Worm (Caenorhabditis elegans): ENCODE measurements around the gene nhr-58.

Gene nhr-58

DNA sequence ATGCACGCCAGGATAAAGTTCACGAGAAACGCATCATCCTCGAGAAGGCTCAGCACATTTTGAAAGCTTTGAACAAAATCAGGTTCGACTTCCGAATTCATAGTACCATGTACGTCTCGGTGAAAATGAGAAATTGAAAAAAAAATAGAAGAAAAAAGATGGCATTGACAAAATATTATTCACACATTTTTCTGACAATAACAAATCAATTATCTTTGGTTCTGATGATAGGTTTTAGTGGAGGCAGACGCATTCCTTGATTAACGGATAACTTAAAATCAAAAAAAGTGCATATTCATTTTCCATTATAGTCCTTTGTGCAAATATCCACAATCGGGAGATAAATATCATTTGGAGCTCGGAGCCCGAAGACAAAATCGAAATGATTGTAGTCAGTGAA, 10.5 kb upstream of the nhr-58 start, which contains the start of gene srw-107 (continued):
- TF ChIP-seq B0336.3 (GFP tag; IDR thresholded peaks at IDR 0.05) (no peak), zfh-2 (GFP tag; conservative IDR thresholded peaks at IDR 0.05) (no peak)

DNA sequence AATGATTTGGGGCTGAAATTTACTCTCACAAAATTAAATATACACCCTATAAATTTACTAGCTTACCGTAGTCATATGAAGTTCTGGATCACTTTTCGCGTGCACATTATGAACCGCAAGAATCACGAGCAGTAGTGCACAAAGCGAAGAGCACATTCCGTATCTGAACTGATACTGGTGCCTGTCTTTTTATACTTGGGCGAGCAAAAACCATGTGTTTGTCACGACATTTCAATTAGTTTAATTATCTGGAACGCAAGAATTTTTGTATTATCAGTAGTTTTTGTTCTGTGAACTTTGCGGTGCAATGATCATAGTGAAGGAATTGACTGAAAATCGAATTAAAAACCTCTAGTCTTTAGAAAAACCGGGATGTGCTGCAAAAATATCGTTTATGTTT, 8.0 kb upstream of the nhr-58 start, which contains the start of gene lipl-3:
TSS of gene lipl-3 (minus strand) at position 161 of the 400 bp plus-strand sequence.
- no peak for TF ChIP-seq F55B11.4 (tag; optimal IDR thresholded peaks at IDR 0.05; ENCODE audit: borderline replicate concordance, insufficient read depth)
- TF ChIP-seq rpc-1 (optimal IDR thresholded peaks at IDR 0.05): no peak
- TF ChIP-seq rpc-1 (tag; optimal IDR thresholded peaks at IDR 0.05): no peak
- TF ChIP-seq mel-28 (tag; optimal IDR thresholded peaks at IDR 0.05; ENCODE audit: borderline replicate concordance): no peak
- TF ChIP-seq nhr-80 (tag; optimal IDR thresholded peaks at IDR 0.05): peak; percentile 30

DNA sequence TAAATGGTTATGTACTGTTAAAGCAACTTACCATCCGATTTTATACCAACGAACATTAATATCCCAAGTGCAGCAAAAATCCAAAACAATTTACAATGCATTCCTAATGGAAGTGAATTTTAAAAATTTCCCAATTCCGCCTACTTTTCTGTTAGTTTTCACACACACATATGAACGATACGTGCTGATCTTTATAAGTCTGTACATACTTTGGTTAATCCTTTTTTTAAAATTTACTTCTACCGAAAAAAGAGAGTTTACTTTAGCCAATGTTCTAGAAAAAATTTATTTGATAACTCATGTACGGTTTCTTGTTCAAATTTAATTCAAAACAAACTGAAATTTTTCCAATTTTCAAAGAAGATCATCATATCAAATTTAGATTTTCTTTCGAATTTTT, 7.0 kb upstream of the nhr-58 start, which contains the start of gene R11G11.16:
TSS of gene R11G11.16 (minus strand) at position 101 of the 400 bp plus-strand sequence.
- TF ChIP-seq hlh-26 (GFP tag; conservative IDR thresholded peaks at IDR 0.05): no peak

DNA sequence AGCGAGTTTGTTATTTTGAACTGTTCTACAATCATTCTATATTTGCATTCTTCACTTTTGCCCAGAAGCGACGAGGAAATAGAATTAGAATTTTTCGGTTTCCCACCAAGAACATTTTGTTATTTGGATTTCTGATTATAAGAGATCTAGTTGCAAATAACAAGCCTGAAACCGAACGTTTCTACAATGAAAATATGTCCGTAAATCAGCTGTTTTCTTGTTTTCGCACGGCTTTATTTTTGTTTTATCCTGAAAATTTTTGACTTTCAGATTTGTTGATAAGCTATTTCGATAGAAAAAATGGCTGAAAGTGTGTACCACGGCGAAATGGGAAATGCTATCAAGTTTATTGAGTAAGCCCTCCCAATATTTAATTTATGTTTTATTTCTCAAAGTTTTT, 4.5 kb upstream of the nhr-58 start, which contains the start of gene srw-108:
TSS of gene srw-108 (plus strand) at position 301 of the 400 bp plus-strand sequence.
- TF ChIP-seq Y67H2A.10 (GFP tag; conservative IDR thresholded peaks at IDR 0.05): no peak

DNA sequence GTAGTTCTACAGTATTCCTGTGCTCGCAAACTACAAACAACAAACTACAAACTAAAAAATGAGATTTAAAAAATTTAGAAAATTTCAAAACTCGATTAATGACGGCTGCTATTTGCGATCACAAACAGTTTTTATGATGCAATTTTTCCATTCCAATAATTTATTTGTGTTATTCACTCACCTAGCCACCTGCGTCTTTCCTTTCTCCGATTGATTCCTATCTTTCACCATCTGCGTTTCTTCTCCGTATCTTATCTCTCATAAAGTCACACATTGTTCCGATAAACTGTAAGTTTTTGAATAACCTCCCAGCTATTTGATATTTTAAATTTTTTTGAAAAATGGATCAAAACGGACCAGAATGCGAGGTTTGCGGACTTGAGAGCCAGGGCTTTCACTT, 2.1 kb downstream of the nhr-58 start, which contains the start of gene nhr-132:
TSS of gene nhr-132 (plus strand) at position 271 of the 400 bp plus-strand sequence.
- peak; percentile 30 for TF ChIP-seq attf-5 (GFP tag; optimal IDR thresholded peaks at IDR 0.05)
- no peak for TF ChIP-seq nfya-2 (GFP tag; IDR thresholded peaks at IDR 0.05)
- no peak for TF ChIP-seq ZK185.1 (tag; optimal IDR thresholded peaks at IDR 0.05; ENCODE audit: poor library complexity, severe bottlenecking)
- TF ChIP-seq gei-17 (GFP tag; optimal IDR thresholded peaks at IDR 0.05): no peak
- peak; percentile 66; the same call in 1 of the 2 replicates for TF ChIP-seq hmg-1.2 (GFP tag; IDR thresholded peaks at IDR 0.05)
- no peak for TF ChIP-seq zim-3 (tag; optimal IDR thresholded peaks at IDR 0.05)
- no peak for TF ChIP-seq hlh-12 (tag; optimal IDR thresholded peaks at IDR 0.05)
- TF ChIP-seq ztf-6 (GFP tag; IDR thresholded peaks at IDR 0.05): no peak
- no peak for TF ChIP-seq Y53G8AR.9 (GFP tag; conservative IDR thresholded peaks at IDR 0.05)
- peak; percentile 47 for TF ChIP-seq nhr-80 (tag; optimal IDR thresholded peaks at IDR 0.05)
- TF ChIP-seq mel-28 (tag; optimal IDR thresholded peaks at IDR 0.05; ENCODE audit: borderline replicate concordance): no peak
- TF ChIP-seq bed-1 (GFP tag; IDR thresholded peaks at IDR 0.05): no peak
- no peak for TF ChIP-seq D2030.7 (GFP tag; IDR thresholded peaks at IDR 0.05)

DNA sequence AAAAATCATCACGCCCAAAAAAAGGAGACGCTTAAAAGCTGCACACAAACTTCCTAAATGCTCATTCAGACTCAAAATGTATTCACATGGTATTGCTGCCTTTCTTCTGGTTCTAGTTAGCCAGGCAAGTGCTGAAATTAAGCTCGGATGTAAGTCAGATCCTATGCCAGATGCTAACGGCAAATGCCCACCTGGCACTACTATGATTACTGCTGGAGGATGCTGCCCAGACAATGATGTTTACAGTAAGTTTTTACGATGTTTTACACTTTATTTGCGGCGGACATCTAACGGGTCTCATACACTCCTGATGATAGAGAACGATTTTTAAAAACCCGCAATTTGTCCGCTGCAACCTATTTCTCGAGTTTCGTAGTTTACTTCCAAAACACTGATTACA, 4.5 kb downstream of the nhr-58 start, which contains the start of gene C14C6.5:
TSS of gene C14C6.5 (plus strand) at position 58 of the 400 bp plus-strand sequence.
- TF ChIP-seq gei-17 (GFP tag; optimal IDR thresholded peaks at IDR 0.05) (no peak), T07F8.4 (tag; optimal IDR thresholded peaks at IDR 0.05) (no peak), B0336.3 (GFP tag; IDR thresholded peaks at IDR 0.05) (no peak), dox-1 (GFP tag; IDR thresholded peaks at IDR 0.05) (no peak), F33H1.4 (GFP tag; IDR thresholded peaks at IDR 0.05) (no peak), ZK185.1 (tag; optimal IDR thresholded peaks at IDR 0.05; ENCODE audit: poor library complexity, severe bottlenecking) (no peak)

DNA sequence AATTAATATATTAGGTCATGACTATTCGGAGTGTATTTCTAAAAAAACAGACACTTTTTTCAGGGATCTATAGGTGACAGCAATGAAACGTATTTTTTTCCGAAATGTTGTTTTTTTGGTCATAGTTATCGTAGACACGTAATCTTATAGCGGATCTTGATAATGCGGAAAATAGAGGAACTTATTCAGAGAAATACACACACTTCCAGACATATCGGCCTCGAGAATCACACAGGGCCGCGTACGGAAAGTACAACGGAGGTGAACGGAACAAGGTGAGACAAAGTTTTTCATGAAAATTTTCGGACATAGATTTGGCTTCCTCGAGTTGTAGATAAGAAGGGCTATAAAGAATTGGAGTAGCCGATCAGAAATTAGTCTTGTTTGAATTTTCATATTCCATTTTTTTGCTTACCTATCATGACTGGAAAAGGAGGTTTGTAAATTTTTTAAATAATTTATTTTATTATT, 7.0 kb downstream of the nhr-58 start, which contains the start of gene nhr-155:
TSS of gene nhr-155 (plus strand) at position 421 of the 471 bp plus-strand sequence.
- TF ChIP-seq T07F8.4 (tag; optimal IDR thresholded peaks at IDR 0.05) (no peak), nfyb-1 (GFP tag; IDR thresholded peaks at IDR 0.05) (no peak), snpc-1.3 (tag; optimal IDR thresholded peaks at IDR 0.05; ENCODE audit: insufficient read depth) (no peak), egrh-3 (GFP tag; IDR thresholded peaks at IDR 0.05) (no peak), attf-5 (GFP tag; optimal IDR thresholded peaks at IDR 0.05) (no peak), ZK185.1 (tag; optimal IDR thresholded peaks at IDR 0.05; ENCODE audit: poor library complexity, severe bottlenecking) (no peak), mxl-1 (tag; optimal IDR thresholded peaks at IDR 0.05) (no peak), F57A8.1 (GFP tag; optimal IDR thresholded peaks at IDR 0.05) (no peak), F55B11.4 (tag; optimal IDR thresholded peaks at IDR 0.05; ENCODE audit: borderline replicate concordance, insufficient read depth) (no peak), ztf-3 (GFP tag; optimal IDR thresholded peaks at IDR 0.05) (no peak), mcd-1 (GFP tag; IDR thresholded peaks at IDR 0.05) (no peak), nhr-120 (GFP tag; IDR thresholded peaks at IDR 0.05) (no peak), lag-1 (GFP tag; IDR thresholded peaks at IDR 0.05) (no peak), F49E8.2 (tag; optimal IDR thresholded peaks at IDR 0.05; ENCODE audit: insufficient read depth) (no peak), ceh-27 (GFP tag; optimal IDR thresholded peaks at IDR 0.05) (no peak), athp-1 (tag; optimal IDR thresholded peaks at IDR 0.05) (no peak), nhr-90 (tag; optimal IDR thresholded peaks at IDR 0.05) (no peak), F57C9.4 (tag; optimal IDR thresholded peaks at IDR 0.05) (no peak)
